Worm (Caenorhabditis elegans): Measurements from ENCODE around the gene scl-11.

The scl-11 gene

DNA sequence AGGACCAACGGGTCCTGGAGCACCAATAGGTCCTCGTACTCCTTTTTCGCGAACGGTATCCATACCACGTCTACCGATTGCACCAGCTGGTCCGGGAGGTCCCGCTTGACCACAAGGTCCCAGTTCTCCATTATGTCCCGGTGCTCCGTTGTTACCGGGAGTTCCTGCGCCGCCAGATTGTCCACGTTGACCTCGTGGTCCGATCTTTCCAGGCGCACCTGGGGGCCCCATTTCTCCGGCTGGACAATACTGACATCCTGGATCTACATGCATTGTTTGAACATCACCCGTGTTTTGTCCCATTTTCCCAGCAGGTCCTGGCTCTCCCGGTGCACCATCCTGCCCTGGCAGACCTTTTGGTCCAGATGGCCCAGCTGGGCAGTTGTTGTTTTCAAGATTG, 14.9 kb downstream of the scl-11 start:
- TF ChIP-seq hlh-17 (GFP tag; optimal IDR thresholded peaks at IDR 0.05; ENCODE audit: borderline replicate concordance): no peak
- TF ChIP-seq C34B4.2 (tag; optimal IDR thresholded peaks at IDR 0.05): no peak
- no peak for TF ChIP-seq nhr-76 (tag; optimal IDR thresholded peaks at IDR 0.05)
- TF ChIP-seq nhr-77 (tag; optimal IDR thresholded peaks at IDR 0.05): no peak
- no peak for TF ChIP-seq lin-35 (GFP tag; optimal IDR thresholded peaks at IDR 0.05)
- no peak for TF ChIP-seq ztf-4 (tag; optimal IDR thresholded peaks at IDR 0.05)
- no peak for TF ChIP-seq hlh-4 (tag; optimal IDR thresholded peaks at IDR 0.05)
- no peak for TF ChIP-seq nhr-90 (tag; optimal IDR thresholded peaks at IDR 0.05; ENCODE audit: poor library complexity)
- TF ChIP-seq unc-130 (tag; optimal IDR thresholded peaks at IDR 0.05): no peak
- no peak for TF ChIP-seq pag-3 (tag; optimal IDR thresholded peaks at IDR 0.05; ENCODE audit: borderline replicate concordance, insufficient read depth)
- no peak for TF ChIP-seq hpl-2 (GFP tag; optimal IDR thresholded peaks at IDR 0.05)
- no peak for TF ChIP-seq lin-39 (tag; optimal IDR thresholded peaks at IDR 0.05)
- TF ChIP-seq nhr-84 (tag; optimal IDR thresholded peaks at IDR 0.05): no peak
- no peak for TF ChIP-seq C16A3.4 (tag; optimal IDR thresholded peaks at IDR 0.05)

ce11 chrIV:13067200-13067599, 16.0 kb downstream of the scl-11 start, which contains the start of gene col-131:
Gene col-131 (minus strand): TSS chrIV:13067300.
- TF ChIP-seq nhr-19 (GFP tag; conservative IDR thresholded peaks at IDR 0.05) (no peak), nhr-85 (tag) (no peak)

DNA sequence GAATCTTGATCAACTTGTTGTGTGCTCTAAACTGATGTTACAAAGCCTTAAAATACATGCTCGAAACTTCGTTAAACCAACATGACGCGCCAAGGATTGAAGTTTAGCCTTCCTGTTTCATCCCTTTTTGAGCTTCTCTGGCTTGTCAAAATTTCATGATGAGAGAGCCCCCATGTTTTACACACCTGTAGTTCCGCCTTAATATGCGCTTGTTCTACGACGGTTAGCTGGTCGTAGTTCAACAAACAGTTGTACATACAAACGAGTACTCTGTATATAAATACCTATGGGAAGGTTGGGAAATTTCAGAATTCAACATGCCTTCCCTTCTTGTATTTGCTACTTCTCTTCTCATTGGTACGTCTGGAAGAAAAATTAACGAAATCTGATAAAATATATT, 17.3 kb downstream of the scl-11 start, which contains the start of gene scl-6:
Gene scl-6 (plus strand): TSS at position 301 of the 400 bp plus-strand sequence.
- TF ChIP-seq nhr-90 (tag; optimal IDR thresholded peaks at IDR 0.05; ENCODE audit: poor library complexity) (no peak), fkh-4 (tag; optimal IDR thresholded peaks at IDR 0.05; ENCODE audit: borderline replicate concordance) (no peak), nhr-237 (tag; optimal IDR thresholded peaks at IDR 0.05) (no peak), Y116A8C.19 (tag; optimal IDR thresholded peaks at IDR 0.05; ENCODE audit: borderline replicate concordance) (no peak), dpl-1 (GFP tag; optimal IDR thresholded peaks at IDR 0.05) (no peak)

ce11 chrIV:13070142-13070541, 19.0 kb downstream of the scl-11 start, which contains the start of gene scl-7:
Gene scl-7 (plus strand): TSS chrIV:13070442.
- no peak for TF ChIP-seq skn-1 (tag; optimal IDR thresholded peaks at IDR 0.05)
- TF ChIP-seq C34B4.2 (tag; optimal IDR thresholded peaks at IDR 0.05): no peak
- no peak for TF ChIP-seq rnt-1 (tag; optimal IDR thresholded peaks at IDR 0.05)
- no peak for TF ChIP-seq pax-3 (tag; optimal IDR thresholded peaks at IDR 0.05)
- TF ChIP-seq mab-9 (GFP tag; IDR thresholded peaks at IDR 0.05): no peak
- TF ChIP-seq hlh-17 (GFP tag; optimal IDR thresholded peaks at IDR 0.05; ENCODE audit: borderline replicate concordance): no peak
- no peak for TF ChIP-seq irx-1 (tag; optimal IDR thresholded peaks at IDR 0.05)
- TF ChIP-seq zip-4 (GFP tag; optimal IDR thresholded peaks at IDR 0.05): no peak
- no peak for TF ChIP-seq swsn-7 (tag; optimal IDR thresholded peaks at IDR 0.05)
- no peak for TF ChIP-seq lin-39 (tag; optimal IDR thresholded peaks at IDR 0.05)
- no peak for TF ChIP-seq unc-130 (tag; optimal IDR thresholded peaks at IDR 0.05)
- no peak for TF ChIP-seq dsc-1 (tag; optimal IDR thresholded peaks at IDR 0.05)

DNA sequence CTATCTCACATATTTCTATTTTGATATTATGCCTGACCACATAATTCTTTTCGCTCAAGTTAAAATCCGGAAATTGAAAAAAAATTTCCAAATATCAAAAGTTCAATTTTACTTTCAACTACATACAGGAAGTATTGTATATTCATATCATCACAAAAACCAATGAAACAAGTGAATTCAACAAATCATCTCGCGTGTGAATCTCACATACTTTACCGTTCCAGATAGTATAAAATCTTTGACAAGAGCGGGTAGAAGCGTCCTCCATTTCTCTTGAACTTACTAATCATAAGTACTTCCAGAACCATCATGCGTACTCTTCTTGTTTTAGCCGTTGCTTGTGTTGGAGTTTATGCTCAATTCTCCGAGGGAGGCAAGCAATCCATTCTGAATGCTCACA, 20.3 kb downstream of the scl-11 start, which contains the start of gene scl-8:
Gene scl-8 (plus strand): TSS at position 301 of the 400 bp plus-strand sequence.
- TF ChIP-seq grh-1 (GFP tag; IDR thresholded peaks at IDR 0.05) (no peak), nhr-84 (tag; optimal IDR thresholded peaks at IDR 0.05) (no peak), sox-4 (tag; optimal IDR thresholded peaks at IDR 0.05) (no peak), ces-1 (GFP tag; optimal IDR thresholded peaks at IDR 0.05) (no peak), lsy-2 (tag; optimal IDR thresholded peaks at IDR 0.05) (no peak), vab-15 (tag; optimal IDR thresholded peaks at IDR 0.05) (no peak), lir-3 (tag; optimal IDR thresholded peaks at IDR 0.05; ENCODE audit: poor library complexity) (no peak), dpl-1 (GFP tag; optimal IDR thresholded peaks at IDR 0.05) (no peak), egl-13 (tag; optimal IDR thresholded peaks at IDR 0.05) (no peak), ama-1 (optimal IDR thresholded peaks at IDR 0.05) (no peak), alr-1 (tag; optimal IDR thresholded peaks at IDR 0.05; ENCODE audit: borderline replicate concordance) (no peak), unc-130 (tag; optimal IDR thresholded peaks at IDR 0.05) (no peak)
